Worm (Caenorhabditis elegans): Measurements from ENCODE around the gene ddx-15.
A peak's percentile ranks its signal among the peaks of the same experiment; 100 is the strongest.

The ddx-15 gene

DNA sequence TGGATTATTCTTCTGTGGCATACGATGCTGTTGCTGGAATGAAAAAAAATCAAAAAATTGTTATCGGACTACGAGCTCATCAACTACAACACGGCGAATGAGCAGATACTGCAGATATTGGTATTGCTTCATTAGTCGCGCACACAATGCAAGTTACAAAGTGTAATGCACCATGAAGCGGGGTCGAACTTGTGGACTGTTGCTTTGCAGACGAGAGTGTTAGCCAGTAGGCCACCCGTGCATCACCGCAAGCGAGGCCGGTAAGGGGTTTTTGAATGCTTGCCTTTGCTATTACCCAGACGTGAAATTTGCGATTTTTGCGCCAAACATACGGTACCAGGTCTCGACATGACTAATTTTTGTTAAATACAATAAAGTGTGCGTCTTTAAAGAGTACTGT lies 10.5 kb upstream of the ddx-15 start (continued):
- TF ChIP-seq tbx-9 (tag; optimal IDR thresholded peaks at IDR 0.05; ENCODE audit: borderline replicate concordance) (peak; percentile 13), mcd-1 (GFP tag; IDR thresholded peaks at IDR 0.05) (peak; percentile 74), ama-1 (optimal IDR thresholded peaks at IDR 0.05) (no peak), ama-1 (GFP tag; optimal IDR thresholded peaks at IDR 0.05) (peak; percentile 26 to 83), ekl-4 (GFP tag; IDR thresholded peaks at IDR 0.05) (peak; percentile 77; the same call in 1 of the 2 replicates), T07F8.4 (tag; optimal IDR thresholded peaks at IDR 0.05) (peak; percentile 87), nfya-2 (GFP tag; IDR thresholded peaks at IDR 0.05) (0 out of 2 replicates have a peak, but pooled peaks have one; percentile 67), F33H1.4 (GFP tag; IDR thresholded peaks at IDR 0.05) (peak; percentile 70), rpc-1 (optimal IDR thresholded peaks at IDR 0.05) (peak; percentile 77), rpc-1 (tag; optimal IDR thresholded peaks at IDR 0.05) (peak; percentile 89), F10E7.11 (tag; optimal IDR thresholded peaks at IDR 0.05) (peak; percentile 81), athp-1 (tag; optimal IDR thresholded peaks at IDR 0.05) (peak; percentile 93), mxl-1 (tag; optimal IDR thresholded peaks at IDR 0.05) (peak; percentile 73), hrde-1 (tag; optimal IDR thresholded peaks at IDR 0.05; ENCODE audit: borderline replicate concordance) (peak; percentile 77), let-607 (tag; optimal IDR thresholded peaks at IDR 0.05) (peak; percentile 50 to 70), xnd-1 (tag; optimal IDR thresholded peaks at IDR 0.05) (no peak), ztf-28 (GFP tag; IDR thresholded peaks at IDR 0.05) (0 out of 2 replicates have a peak, but pooled peaks have one; percentile 50), ceh-27 (GFP tag; optimal IDR thresholded peaks at IDR 0.05) (peak; percentile 82), ztf-25 (GFP tag; IDR thresholded peaks at IDR 0.05) (no peak; the same call in 1 of the 2 replicates), die-1 (tag; optimal IDR thresholded peaks at IDR 0.05) (peak; percentile 88), unc-130 (GFP tag; optimal IDR thresholded peaks at IDR 0.05) (peak; percentile 84), gei-17 (GFP tag; optimal IDR thresholded peaks at IDR 0.05) (no peak), lin-54 (GFP tag; optimal IDR thresholded peaks at IDR 0.05) (peak; percentile 75), akir-1 (GFP tag; optimal IDR thresholded peaks at IDR 0.05) (no peak), lin-40 (tag; optimal IDR thresholded peaks at IDR 0.05) (peak; percentile 80), madf-10 (tag; optimal IDR thresholded peaks at IDR 0.05) (peak; percentile 83), madf-6 (GFP tag; IDR thresholded peaks at IDR 0.05) (peak; percentile 77), lsy-27 (tag; optimal IDR thresholded peaks at IDR 0.05; ENCODE audit: borderline replicate concordance, insufficient read depth) (no peak), pbrm-1 (GFP tag; IDR thresholded peaks at IDR 0.05) (peak; percentile 85), Y53G8AR.9 (GFP tag; conservative IDR thresholded peaks at IDR 0.05) (peak; percentile 68), T26A5.8 (tag; optimal IDR thresholded peaks at IDR 0.05) (peak; percentile 76), sea-2 (GFP tag; IDR thresholded peaks at IDR 0.05) (no peak), rec-8 (tag; optimal IDR thresholded peaks at IDR 0.05) (peak; percentile 77 to 91), C06A6.2 (GFP tag; conservative IDR thresholded peaks at IDR 0.05) (no peak), lin-35 (GFP tag; optimal IDR thresholded peaks at IDR 0.05) (peak in 1 of 3 experiments; percentile 57), mel-28 (tag; optimal IDR thresholded peaks at IDR 0.05; ENCODE audit: borderline replicate concordance) (no peak), efl-1 (GFP tag; optimal IDR thresholded peaks at IDR 0.05) (no peak), F55B11.4 (tag; optimal IDR thresholded peaks at IDR 0.05; ENCODE audit: borderline replicate concordance, insufficient read depth) (no peak), F22D6.2 (tag; optimal IDR thresholded peaks at IDR 0.05) (peak; percentile 64), attf-5 (GFP tag; optimal IDR thresholded peaks at IDR 0.05) (peak; percentile 60), nhr-90 (tag; optimal IDR thresholded peaks at IDR 0.05) (peak; percentile 92), tbp1 (GFP tag; optimal IDR thresholded peaks at IDR 0.05) (peak; percentile 97), cebp-2 (GFP tag; IDR thresholded peaks at IDR 0.05) (peak; percentile 91; the same call in 1 of the 2 replicates), egl-18 (GFP tag; IDR thresholded peaks at IDR 0.05) (peak; percentile 79; the same call in 1 of the 2 replicates), bed-1 (GFP tag; IDR thresholded peaks at IDR 0.05) (0 out of 2 replicates have a peak, but pooled peaks have one; percentile 59), F57A8.1 (GFP tag; optimal IDR thresholded peaks at IDR 0.05) (peak; percentile 57), Y67H2A.10 (GFP tag; conservative IDR thresholded peaks at IDR 0.05) (no peak), ztf-6 (GFP tag; IDR thresholded peaks at IDR 0.05) (0 out of 2 replicates have a peak, but pooled peaks have one; percentile 31)

Measured in whole organism, young adult.